Worm (Caenorhabditis elegans): Measurements from ENCODE around the gene spe-26.
A peak's percentile ranks its signal among the peaks of the same experiment; 100 is the strongest.

Gene spe-26

ce11 chrIV:10341618-10342360 is 49.9 kb downstream of the spe-26 start:
- TF ChIP-seq lin-39 (tag; optimal IDR thresholded peaks at IDR 0.05): no peak
- no peak for TF ChIP-seq peb-1 (tag; optimal IDR thresholded peaks at IDR 0.05)
- peak; percentile 40 for TF ChIP-seq C34F6.9 (tag; optimal IDR thresholded peaks at IDR 0.05)
- TF ChIP-seq sma-9 (GFP tag; optimal IDR thresholded peaks at IDR 0.05): peak; percentile 28
- no peak for TF ChIP-seq sma-9 (tag; optimal IDR thresholded peaks at IDR 0.05)
- TF ChIP-seq lsy-2 (tag; optimal IDR thresholded peaks at IDR 0.05): peak in 1 of 2 experiments; percentile 8
- TF ChIP-seq aly-2 (tag; optimal IDR thresholded peaks at IDR 0.05): no peak
- TF ChIP-seq mdl-1 (tag; optimal IDR thresholded peaks at IDR 0.05): peak in 1 of 2 experiments; percentile 36
- TF ChIP-seq lin-11 (tag; optimal IDR thresholded peaks at IDR 0.05): peak; percentile 23
- peak; percentile 34 for TF ChIP-seq nhr-129 (tag; optimal IDR thresholded peaks at IDR 0.05)
- no peak for TF ChIP-seq nhr-77 (tag; optimal IDR thresholded peaks at IDR 0.05)
- TF ChIP-seq nhr-21 (tag; optimal IDR thresholded peaks at IDR 0.05): no peak
- TF ChIP-seq Y55F3AM.14 (GFP tag; optimal IDR thresholded peaks at IDR 0.05): peak; percentile 57

ce11 chrIV:10339701-10340100 is 52.0 kb downstream of the spe-26 start:
- no peak for TF ChIP-seq ztf-1 (GFP tag; conservative IDR thresholded peaks at IDR 0.05)
- TF ChIP-seq nhr-12 (tag; optimal IDR thresholded peaks at IDR 0.05): no peak
- TF ChIP-seq crh-2 (tag; optimal IDR thresholded peaks at IDR 0.05): peak; percentile 41
